Fruit fly (Drosophila melanogaster) whole organism, prepupa: ENCODE data around the gene CG10646.

Source experiments
- Blimp-1 ChIP-seq: fragments of 200-800 bp; sonication (Bioruptor generic); optimal IDR thresholded peaks from 3 replicates; lab custom pipeline; 2017; ENCODE audit warnings: missing biosample characterization, missing genetic modification characterization, mild to moderate bottlenecking, moderate library complexity, missing genetic modification reagents
- CG16779 ChIP-seq: fragments of 200-800 bp; sonication (Bioruptor generic); optimal IDR thresholded peaks from 3 replicates; lab custom pipeline; 2017; ENCODE audit warnings: missing biosample characterization, mild to moderate bottlenecking, missing genetic modification characterization
- CG31627 ChIP-seq: fragments of 200-800 bp; sonication (Bioruptor generic); optimal IDR thresholded peaks from 3 replicates; lab custom pipeline; 2016; ENCODE audit warnings: missing biosample characterization, missing genetic modification characterization
- CG34406 ChIP-seq: fragments of 200-800 bp; sonication (Bioruptor generic); optimal IDR thresholded peaks from 3 replicates; lab custom pipeline; 2016; ENCODE audit warnings: missing biosample characterization, missing genetic modification characterization
- CG8119 ChIP-seq: fragments of 200-800 bp; sonication (Bioruptor generic); IDR thresholded peaks from 3 replicates; pipeline ENCODE4 v1.3.6; 2022; ENCODE audit warnings: missing biosample characterization, missing genetic modification characterization
- Ets96B ChIP-seq: fragments of 200-800 bp; optimal IDR thresholded peaks from 2 replicates; lab custom pipeline; 2019; ENCODE audit warnings: missing biosample characterization, mild to moderate bottlenecking, missing genetic modification characterization, moderate library complexity
- Gug ChIP-seq: fragments of 200-800 bp; sonication (Bioruptor generic); IDR thresholded peaks from 2 replicates; pipeline ENCODE4 v1.3.6; 2022; ENCODE audit warnings: missing biosample characterization, missing genetic modification characterization
- Sox102F ChIP-seq: fragments of 200-800 bp; sonication (Bioruptor generic); optimal IDR thresholded peaks from 2 replicates; lab custom pipeline; 2016; ENCODE audit warnings: missing biosample characterization, mild to moderate bottlenecking, missing genetic modification characterization
- cyc ChIP-seq: fragments of 200-800 bp; sonication (Bioruptor generic); optimal IDR thresholded peaks from 3 replicates; lab custom pipeline; 2016; ENCODE audit warnings: missing biosample characterization, missing genetic modification characterization
- dac ChIP-seq: fragments of 200-800 bp; sonication (Bioruptor generic); optimal IDR thresholded peaks from 2 replicates; lab custom pipeline; 2017; ENCODE audit warnings: missing biosample characterization, mild to moderate bottlenecking, missing genetic modification characterization
- fd59A ChIP-seq: fragments of 200-800 bp; sonication (Bioruptor generic); optimal IDR thresholded peaks from 2 replicates; lab custom pipeline; 2017; ENCODE audit warnings: missing biosample characterization, mild to moderate bottlenecking, missing genetic modification characterization, missing genetic modification reagents
- net ChIP-seq: fragments of 200-800 bp; sonication (Bioruptor generic); optimal IDR thresholded peaks from 3 replicates; lab custom pipeline; 2016; ENCODE audit warnings: missing biosample characterization, missing genetic modification characterization
- spab ChIP-seq: fragments of 200-800 bp; sonication (Bioruptor generic); optimal IDR thresholded peaks from 2 replicates; lab custom pipeline; 2017; ENCODE audit warnings: missing biosample characterization, mild to moderate bottlenecking, missing genetic modification characterization, missing genetic modification reagents
- vri ChIP-seq: fragments of 200-800 bp; sonication (Bioruptor generic); optimal IDR thresholded peaks from 3 replicates; lab custom pipeline; 2016; ENCODE audit warnings: missing biosample characterization, mild to moderate bottlenecking, missing genetic modification characterization

DNA sequence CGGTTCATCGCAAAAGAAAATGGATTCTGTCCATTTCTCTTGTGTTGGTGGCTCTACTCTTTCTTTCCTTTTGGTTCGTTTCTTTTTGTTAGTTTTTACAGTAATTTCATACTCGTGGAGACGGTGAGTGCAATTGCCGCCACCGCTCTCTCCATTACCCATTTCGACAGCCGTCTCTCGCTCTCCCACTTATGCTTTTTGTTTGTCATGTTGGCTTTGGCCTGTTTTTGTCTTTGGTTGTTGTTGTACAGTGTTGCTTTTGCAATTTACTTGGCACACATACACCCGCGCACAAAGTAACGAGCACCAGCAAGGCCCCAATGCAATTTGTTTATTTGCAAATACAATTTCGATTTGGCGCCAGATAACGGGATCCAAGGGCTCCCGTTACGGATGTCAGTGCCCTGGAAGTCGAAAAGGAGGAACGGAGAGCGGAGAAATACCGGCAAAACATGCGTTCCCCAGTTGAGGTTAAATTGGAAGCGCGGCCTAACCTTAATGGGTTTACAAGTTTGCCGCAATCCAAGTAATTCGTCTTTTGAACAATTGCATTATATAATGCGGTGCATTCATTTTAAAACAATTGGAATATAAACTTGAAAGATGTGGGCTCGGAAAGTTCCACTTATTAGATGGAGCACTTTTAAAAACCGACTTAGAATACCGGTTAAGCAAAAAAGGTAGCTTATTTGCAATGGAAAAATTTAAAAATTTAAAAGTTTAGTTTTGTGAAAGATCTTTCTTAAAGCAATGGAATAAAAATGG, 12.2 kb upstream of the CG10646 start:
- peak; percentile 77 for TF ChIP-seq spab (GFP tag; lab: Kevin White, UChicago)
- no peak for TF ChIP-seq cyc (GFP tag; lab: Kevin White, UChicago)
- TF ChIP-seq Sox102F (GFP tag; lab: Kevin White, UChicago): no peak
- TF ChIP-seq Gug (GFP tag; lab: Robert Waterston, UW): no peak; the same call in 1 of the 2 replicates
- no peak for TF ChIP-seq CG31627 (GFP tag; lab: Kevin White, UChicago)
- peak; percentile 73 for TF ChIP-seq Ets96B (tag; lab: Kevin White, UChicago)
- TF ChIP-seq dac (GFP tag; lab: Kevin White, UChicago): peak; percentile 55
- TF ChIP-seq fd59A (GFP tag; lab: Kevin White, UChicago): peak; percentile 35
- peak; percentile 93 for TF ChIP-seq CG16779 (tag; lab: Kevin White, UChicago)
- TF ChIP-seq net (GFP tag; lab: Kevin White, UChicago): peak; percentile 54
- TF ChIP-seq Blimp-1 (GFP tag; lab: Kevin White, UChicago): no peak
- peak; percentile 29 for TF ChIP-seq CG34406 (GFP tag; lab: Kevin White, UChicago)
- TF ChIP-seq CG8119 (GFP tag; lab: Robert Waterston, UW): peak; percentile 90
- TF ChIP-seq vri (GFP tag; lab: Kevin White, UChicago): peak; percentile 53
